Fruit fly (Drosophila melanogaster): ENCODE measurements around the gene Hsp60A.

DNA sequence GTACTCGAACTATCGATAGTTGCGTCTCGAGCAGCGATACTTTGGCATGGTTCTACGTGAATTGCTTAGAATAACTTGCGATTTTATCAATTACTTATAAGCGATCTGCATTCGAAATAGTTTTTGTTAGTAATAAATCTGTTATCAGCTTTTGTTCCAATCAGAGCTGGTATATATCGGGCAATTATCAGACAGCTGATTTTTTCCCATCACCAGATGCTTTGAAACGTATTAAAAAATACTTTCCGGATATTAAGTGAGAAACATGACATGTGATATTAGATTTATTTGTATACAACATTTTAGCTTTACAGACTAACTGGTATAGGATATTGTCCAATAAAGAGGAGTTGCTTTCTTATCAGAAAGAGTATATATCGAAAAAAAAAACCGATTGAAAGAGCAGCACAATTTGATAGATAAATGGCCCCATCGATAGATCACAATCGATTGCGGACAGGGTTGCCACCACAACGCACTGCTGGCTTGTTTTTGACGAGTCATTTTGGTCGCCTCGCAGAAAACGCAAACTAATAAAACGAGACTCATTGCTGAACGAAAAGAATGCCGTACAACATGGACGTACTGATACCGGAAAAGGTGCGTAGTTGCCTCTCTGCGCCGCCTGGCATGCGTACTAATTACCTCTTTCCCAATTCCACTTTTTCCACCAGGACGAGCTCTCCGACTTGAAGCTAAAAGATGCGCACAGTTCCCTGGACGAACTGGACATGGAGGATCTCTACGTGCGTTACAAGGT, 16.6 kb downstream of the Hsp60A start, which contains the start of gene Rpt3:
- no peak for TF ChIP-seq psq (GFP tag; optimal IDR thresholded peaks at IDR 0.05)
- no peak for TF ChIP-seq lola (GFP tag; optimal IDR thresholded peaks at IDR 0.05)
- no peak for TF ChIP-seq CG9705 (GFP tag; optimal IDR thresholded peaks at IDR 0.05)
- peak in 1 of 2 experiments; percentile 24 for TF ChIP-seq foxo (GFP tag; optimal IDR thresholded peaks at IDR 0.05)
- TF ChIP-seq h (GFP tag; optimal IDR thresholded peaks at IDR 0.05): no peak
- no peak for TF ChIP-seq rgr (GFP tag; optimal IDR thresholded peaks at IDR 0.05)
- TF ChIP-seq brk (GFP tag; optimal IDR thresholded peaks at IDR 0.05): no peak
- TF ChIP-seq usp (GFP tag; optimal IDR thresholded peaks at IDR 0.05): no peak
- TF ChIP-seq Myc (optimal IDR thresholded peaks at IDR 0.05): no peak
- no peak for TF ChIP-seq Abd-B (GFP tag; optimal IDR thresholded peaks at IDR 0.05)
